Fruit fly (Drosophila melanogaster): ENCODE data around the gene dnk.

dnk gene

DNA sequence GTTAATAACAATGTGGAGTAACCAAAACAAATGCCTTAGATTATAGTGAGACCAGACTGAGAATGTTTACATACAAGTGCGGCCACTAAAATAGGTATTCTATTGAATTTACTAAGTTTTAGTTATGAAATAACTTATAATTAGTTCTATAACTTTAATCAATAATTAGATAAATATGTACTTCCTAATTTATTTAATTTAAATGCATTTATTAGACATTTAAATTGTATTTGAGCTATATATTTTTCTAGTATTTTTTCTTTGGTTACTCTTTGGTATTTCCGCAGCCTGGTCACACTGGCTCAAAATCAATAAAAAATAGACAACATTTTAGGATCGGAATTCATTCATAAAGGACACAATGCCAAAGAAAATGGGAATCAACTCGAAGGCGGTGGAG, 50.4 kb downstream of the dnk start, which contains the start of the genes Prp18 and CG6013 (continued):
- TF ChIP-seq Nf-YB (GFP tag; optimal IDR thresholded peaks at IDR 0.05) (peak; percentile 44), CG5953 (GFP tag; IDR thresholded peaks at IDR 0.05) (no peak), Optix (GFP tag; IDR thresholded peaks at IDR 0.05) (no peak), CG10565 (GFP tag; optimal IDR thresholded peaks at IDR 0.05) (no peak), Spps (tag; optimal IDR thresholded peaks at IDR 0.05) (peak; percentile 22), CG13894 (tag; optimal IDR thresholded peaks at IDR 0.05) (no peak), CG10654 (GFP tag; optimal IDR thresholded peaks at IDR 0.05) (peak; percentile 60), CG4707 (GFP tag; optimal IDR thresholded peaks at IDR 0.05) (no peak), CG6689 (GFP tag; IDR thresholded peaks at IDR 0.05) (peak; percentile 32; the same call in 1 of the 2 replicates), CG18764 (GFP tag; optimal IDR thresholded peaks at IDR 0.05) (peak; percentile 30), E2f1 (GFP tag; IDR thresholded peaks at IDR 0.05) (peak; percentile 50), CG6272 (GFP tag; IDR thresholded peaks at IDR 0.05) (no peak), luna (GFP tag; optimal IDR thresholded peaks at IDR 0.05) (no peak), nom (GFP tag; optimal IDR thresholded peaks at IDR 0.05) (no peak), fd64A (GFP tag; optimal IDR thresholded peaks at IDR 0.05) (no peak), NFAT (GFP tag; IDR thresholded peaks at IDR 0.05) (no peak), ftz-f1 (GFP tag; optimal IDR thresholded peaks at IDR 0.05) (no peak), Sox102F (GFP tag; optimal IDR thresholded peaks at IDR 0.05) (peak; percentile 69), chm (GFP tag; IDR thresholded peaks at IDR 0.05) (no peak), ind (GFP tag; optimal IDR thresholded peaks at IDR 0.05) (peak; percentile 51), Kr (GFP tag; optimal IDR thresholded peaks at IDR 0.05) (no peak), Vsx1 (GFP tag; optimal IDR thresholded peaks at IDR 0.05) (no peak), dmrt99B (tag; optimal IDR thresholded peaks at IDR 0.05) (peak; percentile 64), E2f2 (GFP tag; IDR thresholded peaks at IDR 0.05) (no peak), tup (GFP tag; optimal IDR thresholded peaks at IDR 0.05) (no peak), corto (GFP tag; optimal IDR thresholded peaks at IDR 0.05) (no peak), ken (GFP tag; IDR thresholded peaks at IDR 0.05) (no peak), CG31441 (GFP tag; IDR thresholded peaks at IDR 0.05) (peak; percentile 75), ara (GFP tag; IDR thresholded peaks at IDR 0.05) (no peak), nau (GFP tag; optimal IDR thresholded peaks at IDR 0.05) (no peak), CG17359 (tag; optimal IDR thresholded peaks at IDR 0.05) (peak; percentile 54), al (GFP tag; IDR thresholded peaks at IDR 0.05) (no peak), CG10274 (GFP tag; optimal IDR thresholded peaks at IDR 0.05) (no peak), zen (tag; optimal IDR thresholded peaks at IDR 0.05) (peak; percentile 42), bbx (GFP tag; IDR thresholded peaks at IDR 0.05; ENCODE audit: partially characterized antibody) (no peak), CG2199 (GFP tag; IDR thresholded peaks at IDR 0.05) (no peak), CG11560 (tag; IDR thresholded peaks at IDR 0.05) (no peak), dan (GFP tag; IDR thresholded peaks at IDR 0.05) (no peak), CG1024 (GFP tag; IDR thresholded peaks at IDR 0.05) (no peak), Bteb2 (GFP tag; optimal IDR thresholded peaks at IDR 0.05) (no peak), pho (GFP tag; optimal IDR thresholded peaks at IDR 0.05) (no peak), cwo (GFP tag; optimal IDR thresholded peaks at IDR 0.05) (peak; percentile 14), CG17361 (GFP tag; IDR thresholded peaks at IDR 0.05) (peak; percentile 85), sd (tag; optimal IDR thresholded peaks at IDR 0.05) (peak; percentile 89), peb (GFP tag; IDR thresholded peaks at IDR 0.05) (no peak), Lpt (GFP tag; optimal IDR thresholded peaks at IDR 0.05) (no peak), tx (GFP tag; optimal IDR thresholded peaks at IDR 0.05) (no peak), fd96Cb (tag; optimal IDR thresholded peaks at IDR 0.05) (peak; percentile 54), sens (GFP tag) (peak; percentile 28), Sry-δ (GFP tag; optimal IDR thresholded peaks at IDR 0.05) (no peak), HLHmδ (GFP tag; optimal IDR thresholded peaks at IDR 0.05) (no peak), CG10543 (GFP tag; optimal IDR thresholded peaks at IDR 0.05) (peak; percentile 23)

All from whole organism, embryonic.